Worm (Caenorhabditis elegans) whole organism, young adult: Measurements from ENCODE around the gene T19C3.6.

Experiments used
- F10E7.11 ChIP-seq: sonication (generic microtip); optimal IDR thresholded peaks from 2 replicates; lab custom pipeline; 2017; ENCODE audit warnings: mild to moderate bottlenecking, missing genetic modification characterization, moderate library complexity, missing compliant biosample characterization
- F37B4.10 ChIP-seq: fragments of 200-800 bp; sonication (Bioruptor generic); IDR thresholded peaks from 2 replicates; pipeline ENCODE4 v1.3.6; 2022; ENCODE audit warnings: missing genetic modification characterization, missing compliant biosample characterization
- F39B2.1 ChIP-seq: fragments of 200-800 bp; sonication (Bioruptor generic); IDR thresholded peaks from 2 replicates; pipeline ENCODE4 v1.3.6; 2022; ENCODE audit warnings: missing genetic modification reagents, missing genetic modification characterization, missing compliant biosample characterization
- F55B11.4 ChIP-seq: sonication (generic microtip); optimal IDR thresholded peaks from 2 replicates; lab custom pipeline; 2016; ENCODE audit warnings: missing compliant biosample characterization, missing genetic modification characterization, borderline replicate concordance; ENCODE audit not compliant: insufficient read depth
- F57C9.4 ChIP-seq: sonication (generic microtip); optimal IDR thresholded peaks from 2 replicates; lab custom pipeline; 2017; ENCODE audit warnings: mild to moderate bottlenecking, missing genetic modification characterization, missing compliant biosample characterization
- K11D2.4 ChIP-seq: fragments of 200-800 bp; sonication (Bioruptor generic); IDR thresholded peaks from 2 replicates; pipeline ENCODE4 v1.3.6; 2022; ENCODE audit warnings: missing genetic modification reagents, missing genetic modification characterization, missing compliant biosample characterization
- T07F8.4 ChIP-seq: sonication (generic microtip); optimal IDR thresholded peaks from 2 replicates; lab custom pipeline; 2016; ENCODE audit warnings: mild to moderate bottlenecking, missing genetic modification characterization, moderate library complexity, missing compliant biosample characterization
- T26A5.8 ChIP-seq: sonication (generic microtip); optimal IDR thresholded peaks from 2 replicates; lab custom pipeline; 2016; ENCODE audit warnings: missing genetic modification characterization, missing compliant biosample characterization
- Y53F4B.3 ChIP-seq: fragments of 200-800 bp; sonication (Bioruptor generic); IDR thresholded peaks from 2 replicates; pipeline ENCODE4 v1.3.6; 2022; ENCODE audit warnings: missing genetic modification reagents, missing genetic modification characterization, missing compliant biosample characterization
- Y95B8A.8 ChIP-seq: fragments of 200-800 bp; sonication (Bioruptor generic); IDR thresholded peaks from 2 replicates; pipeline ENCODE4 v1.3.6; 2022; ENCODE audit warnings: missing genetic modification reagents, missing genetic modification characterization, missing compliant biosample characterization
- akir-1 ChIP-seq: fragments of 200-800 bp; sonication (Bioruptor generic); optimal IDR thresholded peaks from 2 replicates; lab custom pipeline; 2018; ENCODE audit warnings: mild to moderate bottlenecking, missing genetic modification characterization, moderate library complexity, missing compliant biosample characterization
- cebp-1 ChIP-seq, 2 experiments: fragments of 200-800 bp in 1 of 2; sonication (Bioruptor generic) in 1 of 2; sonication (generic microtip) in 1 of 2; IDR thresholded peaks in 1 of 2; optimal IDR thresholded peaks in 1 of 2; 2 replicates each; pipeline versions ENCODE4 v1.3.6 to Lab custom; 2017 to 2022; ENCODE audit warnings: missing compliant biosample characterization in 2 of 2, missing genetic modification characterization in 2 of 2, mild to moderate bottlenecking in 1 of 2, missing genetic modification reagents in 1 of 2, moderate library complexity in 1 of 2
- ceh-100 ChIP-seq: fragments of 200-800 bp; sonication (Bioruptor generic); IDR thresholded peaks from 2 replicates; pipeline ENCODE4 v1.3.6; 2022; ENCODE audit warnings: missing genetic modification reagents, missing genetic modification characterization, missing compliant biosample characterization
- ceh-91 ChIP-seq: fragments of 200-800 bp; sonication (Bioruptor generic); IDR thresholded peaks from 2 replicates; pipeline ENCODE4 v1.3.6; 2022; ENCODE audit warnings: missing genetic modification reagents, missing genetic modification characterization, missing compliant biosample characterization
- egrh-3 ChIP-seq: fragments of 200-800 bp; sonication (Bioruptor generic); IDR thresholded peaks from 2 replicates; pipeline ENCODE4 v1.3.6; 2022; ENCODE audit warnings: missing genetic modification reagents, missing genetic modification characterization, missing compliant biosample characterization
- him-1 ChIP-seq: sonication (generic microtip); optimal IDR thresholded peaks from 2 replicates; lab custom pipeline; 2016; ENCODE audit warnings: missing genotype, missing genetic modification reagents, missing genetic modification characterization, missing compliant biosample characterization
- hsf-1 ChIP-seq: fragments of 200-800 bp; sonication (Bioruptor generic); IDR thresholded peaks from 2 replicates; pipeline ENCODE4 v1.3.6; 2022; ENCODE audit warnings: missing genetic modification reagents, missing genetic modification characterization, missing compliant biosample characterization
- lag-1 ChIP-seq: fragments of 200-800 bp; sonication (Bioruptor generic); IDR thresholded peaks from 2 replicates; pipeline ENCODE4 v1.3.6; 2022; ENCODE audit warnings: missing genetic modification reagents, missing genetic modification characterization, missing compliant biosample characterization
- lin-26 ChIP-seq: fragments of 200-800 bp; sonication (Bioruptor generic); IDR thresholded peaks from 2 replicates; pipeline ENCODE4 v1.3.6; 2022; ENCODE audit warnings: missing genetic modification reagents, missing genetic modification characterization, missing compliant biosample characterization
- lin-40 ChIP-seq: sonication (generic microtip); optimal IDR thresholded peaks from 2 replicates; lab custom pipeline; 2016; ENCODE audit warnings: missing genetic modification characterization, mild to moderate bottlenecking, missing compliant biosample characterization, missing genotype, missing genetic modification reagents
- lin-54 ChIP-seq: fragments of 200-800 bp; sonication (Bioruptor generic); optimal IDR thresholded peaks from 2 replicates; lab custom pipeline; 2018; ENCODE audit warnings: mild to moderate bottlenecking, missing genetic modification characterization, missing compliant biosample characterization
- madf-8 ChIP-seq: fragments of 200-800 bp; sonication (Bioruptor generic); conservative IDR thresholded peaks from 2 replicates; pipeline ENCODE4 v1.3.6; 2022; ENCODE audit warnings: missing genetic modification reagents, missing genetic modification characterization, missing compliant biosample characterization
- pbrm-1 ChIP-seq: fragments of 200-800 bp; sonication (Bioruptor generic); IDR thresholded peaks from 2 replicates; pipeline ENCODE4 v1.3.6; 2022; ENCODE audit warnings: missing genetic modification reagents, missing genetic modification characterization, missing compliant biosample characterization
- snpc-4 ChIP-seq, 5 experiments: fragments of 150-350 bp in 1 of 5; sonication (generic microtip) in 4 of 5; optimal IDR thresholded peaks; 2 replicates each; lab custom pipeline; 2014 to 2018; ENCODE audit warnings: missing genetic modification characterization in 5 of 5, missing biosample characterization in 3 of 5, antibody characterized with exemption in 2 of 5, mild to moderate bottlenecking in 2 of 5, missing compliant biosample characterization in 2 of 5, missing genotype in 2 of 5, moderate library complexity in 2 of 5, missing genetic modification reagents in 1 of 5
- tbp1 ChIP-seq: fragments of 200-800 bp; sonication (Bioruptor generic); optimal IDR thresholded peaks from 2 replicates; lab custom pipeline; 2018; ENCODE audit warnings: mild to moderate bottlenecking, missing genetic modification characterization, missing compliant biosample characterization
- unc-62 ChIP-seq: fragments of 150-350 bp; optimal IDR thresholded peaks from 2 replicates; lab custom pipeline; 2014; ENCODE audit warnings: missing biosample characterization, missing genetic modification reagents, missing genetic modification characterization
- zfh-2 ChIP-seq: fragments of 200-800 bp; sonication (Bioruptor generic); conservative IDR thresholded peaks from 2 replicates; pipeline ENCODE4 v1.3.6; 2022; ENCODE audit warnings: missing genetic modification reagents, missing genetic modification characterization, missing compliant biosample characterization
- ztf-22 ChIP-seq: fragments of 200-800 bp; sonication (Bioruptor generic); optimal IDR thresholded peaks from 2 replicates; lab custom pipeline; 2018; ENCODE audit warnings: mild to moderate bottlenecking, missing genetic modification characterization, moderate library complexity, missing compliant biosample characterization
- ztf-25 ChIP-seq: fragments of 200-800 bp; sonication (Bioruptor generic); IDR thresholded peaks from 2 replicates; pipeline ENCODE4 v1.3.6; 2022; ENCODE audit warnings: missing genetic modification reagents, missing genetic modification characterization, missing compliant biosample characterization
- ztf-28 ChIP-seq: fragments of 200-800 bp; sonication (Bioruptor generic); IDR thresholded peaks from 2 replicates; pipeline ENCODE4 v1.3.6; 2022; ENCODE audit warnings: missing genetic modification reagents, missing genetic modification characterization, missing compliant biosample characterization

Gene T19C3.6

ce11 chrIII:595449-595848 is 35.9 kb downstream of the T19C3.6 start:
- no peak for TF ChIP-seq him-1 (tag; lab: Kevin White, UChicago)
- TF ChIP-seq ceh-100 (GFP tag; lab: Robert Waterston, UW) = no peak
- TF ChIP-seq tbp1 (GFP tag; lab: Kevin White, UChicago) = no peak
- no peak for TF ChIP-seq F10E7.11
- no peak for TF ChIP-seq cebp-1 (GFP tag; IDR thresholded peaks at IDR 0.05; lab: Robert Waterston, UW)
- no peak for TF ChIP-seq cebp-1 (tag; optimal IDR thresholded peaks at IDR 0.05; lab: Kevin White, UChicago)
- TF ChIP-seq egrh-3 (GFP tag; lab: Robert Waterston, UW) = peak; percentile 42; the same call in 1 of the 2 replicates
- no peak for TF ChIP-seq F57C9.4
- no peak for TF ChIP-seq lin-40 (tag; lab: Kevin White, UChicago)
- no peak for TF ChIP-seq K11D2.4 (GFP tag; lab: Robert Waterston, UW)
- TF ChIP-seq F37B4.10 (GFP tag; lab: Robert Waterston, UW) = no peak
- no peak for TF ChIP-seq ceh-91
- TF ChIP-seq ztf-25 = no peak
- no peak for TF ChIP-seq pbrm-1
- no peak for TF ChIP-seq Y53F4B.3 (GFP tag; lab: Robert Waterston, UW)
- TF ChIP-seq F55B11.4 (tag; lab: Kevin White, UChicago) = no peak
- TF ChIP-seq ztf-22 = no peak
- no peak for TF ChIP-seq F39B2.1 (GFP tag; lab: Robert Waterston, UW)
- TF ChIP-seq madf-8 (GFP tag; lab: Robert Waterston, UW) = no peak
- 0 out of 2 replicates have a peak, but pooled peaks have one; percentile 36 for TF ChIP-seq ztf-28 (GFP tag; lab: Robert Waterston, UW)
- TF ChIP-seq zfh-2 (GFP tag; lab: Robert Waterston, UW) = peak; percentile 70
- no peak for TF ChIP-seq snpc-4 (GFP tag; optimal IDR thresholded peaks at IDR 0.05; lab: Kevin White, UChicago)
- no peak for TF ChIP-seq snpc-4 (tag; optimal IDR thresholded peaks at IDR 0.05; lab: Kevin White, UChicago)

ce11 chrIII:587009-587408 is 44.3 kb downstream of the T19C3.6 start, which contains the start of gene helq-1:
Gene helq-1, minus strand, starts transcription at chrIII:587109.
- TF ChIP-seq lin-26 (GFP tag; lab: Robert Waterston, UW) (no peak), lin-54 (GFP tag; lab: Kevin White, UChicago) (no peak), Y95B8A.8 (no peak), T26A5.8 (tag; lab: Kevin White, UChicago) (no peak), lag-1 (no peak), F10E7.11 (no peak), akir-1 (no peak), T07F8.4 (tag; lab: Kevin White, UChicago) (no peak), ztf-22 (no peak), unc-62 (GFP tag; lab: Kevin White, UChicago) (no peak), hsf-1 (GFP tag; lab: Robert Waterston, UW) (no peak)
